Fruit fly (Drosophila melanogaster) whole organism, embryonic: Measurements from ENCODE around the gene CG2772.

Experiments
- Aef1 ChIP-seq: fragments of 200-800 bp; sonication (Bioruptor generic); IDR thresholded peaks from 3 replicates; pipeline ENCODE4 v1.3.6; 2022; ENCODE audit warnings: missing biosample characterization, missing genetic modification characterization
- Asciz ChIP-seq: fragments of 200-800 bp; sonication (Bioruptor generic); optimal IDR thresholded peaks from 2 replicates; lab custom pipeline; 2017; ENCODE audit warnings: missing biosample characterization, mild to moderate bottlenecking, missing genetic modification characterization, missing genetic modification reagents
- CG10321 ChIP-seq: fragments of 200-800 bp; sonication (Bioruptor generic); IDR thresholded peaks from 2 replicates; pipeline ENCODE4 v1.3.6; 2022; ENCODE audit warnings: missing biosample characterization, missing genetic modification characterization
- CG11456 ChIP-seq: fragments of 200-800 bp; sonication (Bioruptor generic); IDR thresholded peaks from 3 replicates; pipeline ENCODE4 v1.3.6; 2022; ENCODE audit warnings: missing biosample characterization, missing genetic modification characterization
- CG11723 ChIP-seq: fragments of 200-800 bp; sonication (Bioruptor generic); optimal IDR thresholded peaks from 2 replicates; lab custom pipeline; 2017; ENCODE audit warnings: missing biosample characterization, mild to moderate bottlenecking, missing genetic modification characterization
- CG12659 ChIP-seq: fragments of 200-800 bp; sonication (Bioruptor generic); optimal IDR thresholded peaks from 3 replicates; lab custom pipeline; 2017; ENCODE audit warnings: mild to moderate bottlenecking, missing biosample characterization, missing genetic modification reagents, missing genetic modification characterization
- CG12769 ChIP-seq: fragments of 200-800 bp; sonication (Bioruptor generic); optimal IDR thresholded peaks from 2 replicates; lab custom pipeline; 2019; ENCODE audit warnings: missing biosample characterization, mild to moderate bottlenecking, missing genetic modification characterization, moderate library complexity
- CG14965 ChIP-seq: fragments of 200-800 bp; sonication (Bioruptor generic); optimal IDR thresholded peaks from 2 replicates; lab custom pipeline; 2016; ENCODE audit warnings: missing biosample characterization, missing genetic modification characterization, borderline replicate concordance
- CG18619 ChIP-seq: fragments of 200-800 bp; sonication (Bioruptor generic); optimal IDR thresholded peaks from 3 replicates; lab custom pipeline; 2017; ENCODE audit warnings: missing biosample characterization, mild to moderate bottlenecking, missing genetic modification characterization
- CG2202 ChIP-seq: fragments of 200-800 bp; sonication (Bioruptor generic); optimal IDR thresholded peaks from 2 replicates; lab custom pipeline; 2018; ENCODE audit warnings: missing biosample characterization, mild to moderate bottlenecking, missing genetic modification characterization
- CG2889 ChIP-seq: fragments of 200-800 bp; sonication (Bioruptor generic); IDR thresholded peaks from 3 replicates; pipeline ENCODE4 v1.3.6; 2022; ENCODE audit warnings: missing biosample characterization, missing genetic modification characterization
- CG3163 ChIP-seq: fragments of 200-800 bp; sonication (Bioruptor generic); optimal IDR thresholded peaks from 3 replicates; lab custom pipeline; 2016; ENCODE audit warnings: missing biosample characterization, missing genetic modification characterization
- CG32767 ChIP-seq: fragments of 200-800 bp; sonication (Bioruptor generic); IDR thresholded peaks from 2 replicates; pipeline ENCODE4 v1.3.6; 2022; ENCODE audit warnings: missing biosample characterization, missing genetic modification characterization
- CG3281 ChIP-seq: fragments of 200-800 bp; sonication (Bioruptor generic); optimal IDR thresholded peaks from 3 replicates; lab custom pipeline; 2017; ENCODE audit warnings: missing biosample characterization, mild to moderate bottlenecking, missing genetic modification characterization
- CG5953 ChIP-seq: fragments of 200-800 bp; sonication (Bioruptor generic); IDR thresholded peaks from 2 replicates; pipeline ENCODE4 v1.3.6; 2022; ENCODE audit warnings: missing biosample characterization, missing genetic modification characterization
- CG8924 ChIP-seq: fragments of 200-800 bp; optimal IDR thresholded peaks from 3 replicates; lab custom pipeline; 2019; ENCODE audit warnings: missing biosample characterization, mild to moderate bottlenecking, missing genetic modification characterization, moderate library complexity
- CG9817 ChIP-seq: fragments of 200-800 bp; sonication (Bioruptor generic); optimal IDR thresholded peaks from 2 replicates; lab custom pipeline; 2018; ENCODE audit warnings: missing biosample characterization, mild to moderate bottlenecking, missing genetic modification characterization, moderate library complexity
- CHES-1-like ChIP-seq: fragments of 200-800 bp; sonication (Bioruptor generic); optimal IDR thresholded peaks from 2 replicates; lab custom pipeline; 2016; ENCODE audit warnings: missing biosample characterization, missing genetic modification characterization
- CrebB ChIP-seq: fragments of 200-800 bp; sonication (Bioruptor generic); optimal IDR thresholded peaks from 3 replicates; lab custom pipeline; 2018; ENCODE audit warnings: missing biosample characterization, mild to moderate bottlenecking, missing genetic modification characterization
- Dad ChIP-seq: fragments of 200-800 bp; sonication (Bioruptor generic); optimal IDR thresholded peaks from 3 replicates; lab custom pipeline; 2016; ENCODE audit warnings: missing biosample characterization, missing genetic modification characterization
- Fer2 ChIP-seq: fragments of 200-800 bp; sonication (Bioruptor generic); optimal IDR thresholded peaks from 2 replicates; lab custom pipeline; 2018; ENCODE audit warnings: missing biosample characterization, mild to moderate bottlenecking, missing genetic modification characterization, moderate library complexity
- GATAe ChIP-seq: fragments of 200-800 bp; sonication (Bioruptor generic); conservative IDR thresholded peaks from 2 replicates; pipeline ENCODE4 v1.3.6; 2022; ENCODE audit warnings: missing biosample characterization, missing genetic modification characterization
- Lim3 ChIP-seq: fragments of 200-800 bp; sonication (Bioruptor generic); IDR thresholded peaks from 2 replicates; pipeline ENCODE4 v1.3.6; 2022; ENCODE audit warnings: missing biosample characterization, missing genetic modification characterization
- Lpt ChIP-seq: fragments of >200 bp; optimal IDR thresholded peaks from 2 replicates; lab custom pipeline; 2018; ENCODE audit warnings: missing biosample characterization, missing genetic modification characterization
- Mad ChIP-seq: fragments of 200-800 bp; sonication (Bioruptor generic); optimal IDR thresholded peaks from 2 replicates; lab custom pipeline; 2016; ENCODE audit warnings: missing biosample characterization, missing genetic modification characterization
- Oaz ChIP-seq: fragments of 200-800 bp; sonication (Bioruptor generic); IDR thresholded peaks from 2 replicates; pipeline ENCODE4 v1.3.6; 2022; ENCODE audit warnings: missing biosample characterization, missing genetic modification characterization
- Ravus ChIP-seq: fragments of 200-800 bp; sonication (Bioruptor generic); IDR thresholded peaks from 2 replicates; pipeline ENCODE4 v1.3.6; 2022; ENCODE audit warnings: missing biosample characterization, missing genetic modification characterization
- Ssrp ChIP-seq: fragments of 200-800 bp; sonication (Bioruptor generic); optimal IDR thresholded peaks from 2 replicates; lab custom pipeline; 2018; ENCODE audit warnings: missing biosample characterization, mild to moderate bottlenecking, missing genetic modification characterization, moderate library complexity
- Taf1 ChIP-seq: fragments of 200-800 bp; sonication (Bioruptor generic); IDR thresholded peaks from 2 replicates; pipeline ENCODE4 v1.3.6; 2022; ENCODE audit warnings: missing biosample characterization, missing genetic modification characterization
- Tbp ChIP-seq: fragments of >200 bp; optimal IDR thresholded peaks from 2 replicates; lab custom pipeline; 2018; ENCODE audit warnings: missing biosample characterization, missing genetic modification characterization
- abd-A ChIP-seq: fragments of 200-800 bp; sonication (Bioruptor generic); optimal IDR thresholded peaks from 3 replicates; lab custom pipeline; 2019; ENCODE audit warnings: missing biosample characterization, mild to moderate bottlenecking, missing genetic modification characterization, moderate library complexity
- al ChIP-seq: fragments of 200-800 bp; sonication (Bioruptor generic); IDR thresholded peaks from 2 replicates; pipeline ENCODE4 v1.3.6; 2022; ENCODE audit warnings: missing biosample characterization, missing genetic modification characterization
- cato ChIP-seq: fragments of 200-800 bp; sonication (Bioruptor generic); optimal IDR thresholded peaks from 2 replicates; lab custom pipeline; 2016; ENCODE audit warnings: missing biosample characterization, missing genetic modification characterization, borderline replicate concordance
- caup ChIP-seq: fragments of 200-800 bp; sonication (Bioruptor generic); optimal IDR thresholded peaks from 3 replicates; lab custom pipeline; 2017; ENCODE audit warnings: missing biosample characterization, mild to moderate bottlenecking, missing genetic modification characterization, moderate library complexity; ENCODE audit not compliant: severe bottlenecking
- fd3F ChIP-seq: fragments of 200-800 bp; sonication (Bioruptor generic); optimal IDR thresholded peaks from 2 replicates; lab custom pipeline; 2018; ENCODE audit warnings: missing biosample characterization, mild to moderate bottlenecking, missing genetic modification characterization, moderate library complexity
- gem ChIP-seq: fragments of 200-800 bp; sonication (Bioruptor generic); optimal IDR thresholded peaks from 2 replicates; lab custom pipeline; 2019; ENCODE audit warnings: missing biosample characterization, mild to moderate bottlenecking, missing genetic modification characterization, moderate library complexity
- grau ChIP-seq: fragments of 200-800 bp; optimal IDR thresholded peaks from 3 replicates; lab custom pipeline; 2019; ENCODE audit warnings: missing biosample characterization, mild to moderate bottlenecking, missing genetic modification characterization, moderate library complexity
- ham ChIP-seq: fragments of 200-800 bp; sonication (Bioruptor generic); IDR thresholded peaks from 2 replicates; pipeline ENCODE4 v1.3.6; 2022; ENCODE audit warnings: missing biosample characterization, missing genetic modification characterization
- jigr1 ChIP-seq: fragments of 200-800 bp; sonication (Bioruptor generic); IDR thresholded peaks from 3 replicates; pipeline ENCODE4 v1.3.6; 2022; ENCODE audit warnings: missing biosample characterization, missing genetic modification characterization
- lbe ChIP-seq: fragments of 200-800 bp; sonication (Bioruptor generic); optimal IDR thresholded peaks from 2 replicates; lab custom pipeline; 2016; ENCODE audit warnings: missing biosample characterization, mild to moderate bottlenecking, missing genetic modification characterization
- lov ChIP-seq, 2 experiments: fragments of 200-800 bp in 1 of 2; fragments of >200 bp in 1 of 2; sonication (Bioruptor generic) in 1 of 2; IDR thresholded peaks in 1 of 2; optimal IDR thresholded peaks in 1 of 2; 2 replicates in 1 of 2; 3 replicates in 1 of 2; pipeline versions ENCODE4 v1.3.6 to Lab custom; 2017 to 2022; ENCODE audit warnings: missing biosample characterization in 1 of 2, missing genetic modification characterization in 1 of 2
- nmo ChIP-seq: fragments of 200-800 bp; sonication (Bioruptor generic); optimal IDR thresholded peaks from 2 replicates; lab custom pipeline; 2018; ENCODE audit warnings: missing biosample characterization, mild to moderate bottlenecking, missing genetic modification characterization, moderate library complexity
- org-1 ChIP-seq: fragments of 200-800 bp; sonication (Bioruptor generic); optimal IDR thresholded peaks from 2 replicates; lab custom pipeline; 2017; ENCODE audit warnings: missing biosample characterization, missing genetic modification characterization
- psq ChIP-seq: fragments of 200-800 bp; sonication (Bioruptor generic); optimal IDR thresholded peaks from 2 replicates; lab custom pipeline; 2017; ENCODE audit warnings: missing biosample characterization, missing genetic modification characterization
- salm ChIP-seq: fragments of 200-800 bp; sonication (Bioruptor generic); optimal IDR thresholded peaks from 2 replicates; lab custom pipeline; 2018; ENCODE audit warnings: missing biosample characterization, mild to moderate bottlenecking, missing genetic modification characterization
- slou ChIP-seq: fragments of 200-800 bp; sonication (Bioruptor generic); optimal IDR thresholded peaks from 3 replicates; lab custom pipeline; 2016; ENCODE audit warnings: missing biosample characterization, missing genetic modification characterization
- ssp ChIP-seq: fragments of 200-800 bp; sonication (Bioruptor generic); IDR thresholded peaks from 2 replicates; pipeline ENCODE4 v1.3.6; 2022; ENCODE audit warnings: missing biosample characterization, missing genetic modification characterization
- stc ChIP-seq: fragments of 200-800 bp; sonication (Bioruptor generic); IDR thresholded peaks from 2 replicates; pipeline ENCODE4 v1.3.6; 2022; ENCODE audit warnings: missing biosample characterization, missing genetic modification characterization
- toy ChIP-seq: fragments of 200-800 bp; sonication (Bioruptor generic); IDR thresholded peaks from 2 replicates; pipeline ENCODE4 v1.3.6; 2022; ENCODE audit warnings: missing biosample characterization, missing genetic modification characterization
- trem ChIP-seq: fragments of 200-800 bp; optimal IDR thresholded peaks from 3 replicates; lab custom pipeline; 2019; ENCODE audit warnings: missing biosample characterization, mild to moderate bottlenecking, missing genetic modification characterization, moderate library complexity
- vvl ChIP-seq: fragments of 200-800 bp; sonication (Bioruptor generic); IDR thresholded peaks from 2 replicates; pipeline ENCODE4 v1.3.6; 2022; ENCODE audit warnings: missing biosample characterization, missing genetic modification characterization
- wdn ChIP-seq: fragments of 200-800 bp; sonication (Bioruptor generic); IDR thresholded peaks from 2 replicates; pipeline ENCODE4 v1.3.6; 2022; ENCODE audit warnings: missing biosample characterization, missing genetic modification characterization

The CG2772 gene

DNA sequence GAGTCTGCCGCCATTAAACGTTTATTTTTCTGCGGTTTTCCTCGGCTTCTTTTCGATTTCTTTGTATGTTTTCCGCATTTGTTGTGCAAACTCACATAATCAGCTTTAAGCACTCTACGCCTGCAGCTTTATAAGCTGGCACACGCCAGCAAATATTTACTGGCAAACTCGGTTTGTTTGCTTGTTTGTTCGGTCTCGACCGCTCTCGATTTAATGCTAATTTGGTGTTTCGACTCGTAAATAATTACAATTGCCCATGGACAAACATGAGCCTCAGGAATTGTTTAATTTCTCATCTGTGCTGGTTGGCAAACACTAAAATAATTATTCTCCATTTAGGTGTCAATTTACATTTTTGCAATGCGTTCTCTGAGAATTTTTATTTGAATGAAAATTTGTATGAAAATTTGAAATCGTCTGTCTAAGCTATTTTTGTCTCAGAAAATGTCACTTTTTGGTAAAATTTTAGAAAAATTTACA is 48.2 kb upstream of the CG2772 start, which contains the start of gene CG34175 (continued):
- TF ChIP-seq CG32767 (GFP tag; lab: Robert Waterston, UW), result no peak
- no peak for TF ChIP-seq grau (tag; lab: Kevin White, UChicago)
- no peak for TF ChIP-seq Lpt (GFP tag; lab: Kevin White, UChicago)
- TF ChIP-seq Tbp, result no peak
- no peak for TF ChIP-seq CG11456 (GFP tag; lab: Robert Waterston, UW)
- no peak for TF ChIP-seq Aef1 (GFP tag; lab: Robert Waterston, UW)
- TF ChIP-seq wdn (GFP tag; lab: Robert Waterston, UW), result no peak
- no peak for TF ChIP-seq salm (tag; lab: Kevin White, UChicago)
- no peak for TF ChIP-seq GATAe (GFP tag; lab: Robert Waterston, UW)
- TF ChIP-seq Oaz (GFP tag; lab: Robert Waterston, UW), result no peak
- peak; percentile 11 for TF ChIP-seq CG3281 (GFP tag; lab: Kevin White, UChicago)
- no peak for TF ChIP-seq Mad (GFP tag; lab: Kevin White, UChicago)
- no peak for TF ChIP-seq CG3163 (GFP tag; lab: Kevin White, UChicago)
- TF ChIP-seq CG10321 (GFP tag; lab: Robert Waterston, UW), result no peak
- no peak for TF ChIP-seq Lim3 (GFP tag; lab: Robert Waterston, UW)
- TF ChIP-seq Ssrp (tag; lab: Kevin White, UChicago), result no peak
- no peak for TF ChIP-seq Fer2 (tag; lab: Kevin White, UChicago)
- no peak for TF ChIP-seq nmo (GFP tag; lab: Kevin White, UChicago)
- TF ChIP-seq vvl (GFP tag; lab: Robert Waterston, UW), result no peak
- no peak for TF ChIP-seq stc (GFP tag; lab: Robert Waterston, UW)
- no peak for TF ChIP-seq toy (GFP tag; lab: Robert Waterston, UW)
- peak; percentile 63 for TF ChIP-seq gem
- no peak for TF ChIP-seq jigr1
- no peak for TF ChIP-seq slou (GFP tag; lab: Kevin White, UChicago)
- TF ChIP-seq CG11723 (GFP tag; lab: Kevin White, UChicago), result no peak
- no peak for TF ChIP-seq cato
- no peak for TF ChIP-seq CG9817 (tag; lab: Kevin White, UChicago)
- TF ChIP-seq Asciz (GFP tag; lab: Kevin White, UChicago), result peak; percentile 45
- TF ChIP-seq CG5953 (GFP tag; lab: Robert Waterston, UW), result no peak
- no peak for TF ChIP-seq Dad (GFP tag; lab: Kevin White, UChicago)
- no peak for TF ChIP-seq lov (optimal IDR thresholded peaks at IDR 0.05; lab: Kevin White, UChicago)
- TF ChIP-seq lov (GFP tag; IDR thresholded peaks at IDR 0.05; lab: Robert Waterston, UW), result no peak
- no peak for TF ChIP-seq CG12769
- no peak for TF ChIP-seq abd-A (tag; lab: Kevin White, UChicago)
- no peak for TF ChIP-seq CG8924 (tag; lab: Kevin White, UChicago)
- no peak for TF ChIP-seq caup
- no peak for TF ChIP-seq Ravus (GFP tag; lab: Robert Waterston, UW)
- no peak for TF ChIP-seq CG18619 (GFP tag; lab: Kevin White, UChicago)
- TF ChIP-seq fd3F, result peak; percentile 25
- TF ChIP-seq CG2889 (GFP tag; lab: Robert Waterston, UW), result no peak
- TF ChIP-seq ham (GFP tag; lab: Robert Waterston, UW), result no peak
- no peak for TF ChIP-seq Taf1 (GFP tag; lab: Robert Waterston, UW)
- TF ChIP-seq al, result no peak
- TF ChIP-seq CG2202, result peak; percentile 14
- no peak for TF ChIP-seq ssp
- TF ChIP-seq CG14965, result no peak
- no peak for TF ChIP-seq CrebB (tag; lab: Kevin White, UChicago)
- no peak for TF ChIP-seq psq (GFP tag; lab: Kevin White, UChicago)
- no peak for TF ChIP-seq lbe
- TF ChIP-seq trem (tag; lab: Kevin White, UChicago), result no peak
- TF ChIP-seq CHES-1-like (GFP tag; lab: Kevin White, UChicago), result no peak
- no peak for TF ChIP-seq org-1 (GFP tag; lab: Kevin White, UChicago)
- no peak for TF ChIP-seq CG12659 (GFP tag; lab: Kevin White, UChicago)
